Fruit fly (Drosophila melanogaster) whole organism, wandering third instar larva: ENCODE data around the gene mus301.

Experiments used
- Abd-B ChIP-seq: fragments of >200 bp; optimal IDR thresholded peaks from 2 replicates; lab custom pipeline; 2017; ENCODE audit warnings: missing biosample characterization, missing genetic modification characterization
- CG32264 ChIP-seq: fragments of 200-800 bp; sonication (Bioruptor generic); optimal IDR thresholded peaks from 2 replicates; lab custom pipeline; 2016; ENCODE audit warnings: missing biosample characterization, missing genetic modification characterization
- CG9705 ChIP-seq: fragments of 200-800 bp; sonication (Bioruptor generic); optimal IDR thresholded peaks from 2 replicates; lab custom pipeline; 2018; ENCODE audit warnings: missing biosample characterization, mild to moderate bottlenecking, missing genetic modification characterization
- Dfd ChIP-seq: fragments of >200 bp; optimal IDR thresholded peaks from 2 replicates; lab custom pipeline; 2017; ENCODE audit warnings: missing biosample characterization, missing genetic modification characterization
- Dif ChIP-seq: fragments of 200-275, 200-300 bp; sonication (Bioruptor generic); optimal IDR thresholded peaks from 2 replicates; lab custom pipeline; 2018; ENCODE audit warnings: missing biosample characterization, missing genetic modification characterization; ENCODE audit not compliant: partially characterized antibody
- GATAd ChIP-seq: sonication (Bioruptor generic); optimal IDR thresholded peaks from 2 replicates; lab custom pipeline; 2016; ENCODE audit warnings: missing biosample characterization, missing genetic modification characterization
- HLH106 ChIP-seq: fragments of 200-800 bp; optimal IDR thresholded peaks from 3 replicates; lab custom pipeline; 2019; ENCODE audit warnings: missing biosample characterization, mild to moderate bottlenecking, missing genetic modification characterization, moderate library complexity
- Hnf4 ChIP-seq: fragments of 200-800 bp; sonication (Bioruptor generic); optimal IDR thresholded peaks from 2 replicates; lab custom pipeline; 2016; ENCODE audit warnings: missing biosample characterization, mild to moderate bottlenecking, missing genetic modification characterization
- Hr78 ChIP-seq: fragments of >200 bp; optimal IDR thresholded peaks from 2 replicates; lab custom pipeline; 2017; ENCODE audit warnings: missing biosample characterization, missing genetic modification characterization
- Hr83 ChIP-seq: fragments of 200-300 bp; sonication (Bioruptor generic); optimal IDR thresholded peaks from 2 replicates; lab custom pipeline; 2016; ENCODE audit warnings: missing biosample characterization, mild to moderate bottlenecking, missing genetic modification characterization, moderate library complexity; ENCODE audit not compliant: poor library complexity, severe bottlenecking
- Jra ChIP-seq: sonication (Bioruptor generic); optimal IDR thresholded peaks from 2 replicates; lab custom pipeline; 2016; ENCODE audit warnings: missing biosample characterization, missing genetic modification characterization
- Mio ChIP-seq: sonication (Bioruptor generic); optimal IDR thresholded peaks from 2 replicates; lab custom pipeline; 2016; ENCODE audit warnings: missing biosample characterization, missing genetic modification characterization
- Myc ChIP-seq: fragments of >200 bp; optimal IDR thresholded peaks from 2 replicates; lab custom pipeline; 2017
- N ChIP-seq: fragments of >200 bp; optimal IDR thresholded peaks from 2 replicates; lab custom pipeline; 2018; ENCODE audit warnings: missing biosample characterization, missing external identifiers, missing genetic modification characterization
- OdsH ChIP-seq: fragments of 200-800 bp; sonication (Bioruptor generic); optimal IDR thresholded peaks from 2 replicates; lab custom pipeline; 2016; ENCODE audit warnings: missing biosample characterization, mild to moderate bottlenecking, missing genetic modification characterization
- Rel ChIP-seq, 2 experiments: fragments of 200-800 bp; sonication (Bioruptor generic) in 1 of 2; optimal IDR thresholded peaks; 2 replicates in 1 of 2; 3 replicates in 1 of 2; lab custom pipeline; 2016 to 2019; ENCODE audit warnings: mild to moderate bottlenecking in 2 of 2, missing biosample characterization in 2 of 2, missing genetic modification characterization in 2 of 2, moderate library complexity in 1 of 2
- Vsx2 ChIP-seq: fragments of 200-300, 225-300 bp; sonication (Bioruptor generic); optimal IDR thresholded peaks from 2 replicates; lab custom pipeline; 2018; ENCODE audit warnings: missing biosample characterization, missing genetic modification characterization; ENCODE audit not compliant: partially characterized antibody
- br ChIP-seq: fragments of 200-800 bp; sonication (Bioruptor generic); optimal IDR thresholded peaks from 2 replicates; lab custom pipeline; 2016; ENCODE audit warnings: missing biosample characterization, missing genetic modification characterization
- brk ChIP-seq: fragments of 200-800 bp; sonication (Bioruptor generic); optimal IDR thresholded peaks from 2 replicates; lab custom pipeline; 2016; ENCODE audit warnings: missing biosample characterization, mild to moderate bottlenecking, missing genetic modification characterization
- dl ChIP-seq, 2 experiments: fragments of 175-275, 200-275 bp in 1 of 2; fragments of 200-275 bp in 1 of 2; sonication (Bioruptor generic); optimal IDR thresholded peaks; lab custom pipeline; 2018; ENCODE audit warnings: mild to moderate bottlenecking in 2 of 2, missing biosample characterization in 2 of 2, missing genetic modification characterization in 2 of 2, moderate library complexity in 2 of 2; ENCODE audit not compliant: partially characterized antibody in 2 of 2, insufficient read depth in 1 of 2
- dmrt93B ChIP-seq: fragments of 200-800 bp; sonication (Bioruptor generic); optimal IDR thresholded peaks from 2 replicates; lab custom pipeline; 2018; ENCODE audit warnings: missing biosample characterization, mild to moderate bottlenecking, missing genetic modification characterization
- dsf ChIP-seq: sonication (Bioruptor generic); optimal IDR thresholded peaks from 2 replicates; lab custom pipeline; 2016; ENCODE audit warnings: missing biosample characterization, missing genetic modification characterization, borderline replicate concordance
- ey ChIP-seq: fragments of 200-800 bp; sonication (Bioruptor generic); optimal IDR thresholded peaks from 2 replicates; lab custom pipeline; 2016; ENCODE audit warnings: missing biosample characterization, missing genetic modification characterization
- foxo ChIP-seq, 2 experiments: fragments of 200-800 bp; sonication (Bioruptor generic); optimal IDR thresholded peaks; 2 replicates in 1 of 2; 3 replicates in 1 of 2; lab custom pipeline; 2016 to 2017; ENCODE audit warnings: missing biosample characterization in 2 of 2, missing genetic modification characterization in 2 of 2
- fru ChIP-seq: fragments of 200-800 bp; sonication (Bioruptor generic); optimal IDR thresholded peaks from 3 replicates; lab custom pipeline; 2016; ENCODE audit warnings: missing biosample characterization, mild to moderate bottlenecking, missing genetic modification characterization
- h ChIP-seq: fragments of 200-800 bp; sonication (Bioruptor generic); optimal IDR thresholded peaks from 3 replicates; lab custom pipeline; 2016; ENCODE audit warnings: missing biosample characterization, mild to moderate bottlenecking, missing genetic modification characterization
- lola ChIP-seq: fragments of >200 bp; optimal IDR thresholded peaks from 2 replicates; lab custom pipeline; 2017; ENCODE audit warnings: missing biosample characterization, missing genetic modification characterization
- pan ChIP-seq: fragments of >200 bp; optimal IDR thresholded peaks from 2 replicates; lab custom pipeline; 2017
- psq ChIP-seq: fragments of 200-800 bp; sonication (Bioruptor generic); optimal IDR thresholded peaks from 3 replicates; lab custom pipeline; 2017; ENCODE audit warnings: missing biosample characterization, mild to moderate bottlenecking, missing genetic modification characterization, moderate library complexity
- rgr ChIP-seq: fragments of 200-800 bp; sonication (Bioruptor generic); optimal IDR thresholded peaks from 3 replicates; lab custom pipeline; 2016; ENCODE audit warnings: missing biosample characterization, mild to moderate bottlenecking, missing genetic modification characterization
- sage ChIP-seq: fragments of 200-800 bp; sonication (Bioruptor generic); optimal IDR thresholded peaks from 2 replicates; lab custom pipeline; 2016; ENCODE audit warnings: missing biosample characterization, mild to moderate bottlenecking, missing genetic modification characterization
- sv ChIP-seq: fragments of 200-800 bp; sonication (Bioruptor generic); optimal IDR thresholded peaks from 3 replicates; lab custom pipeline; 2016; ENCODE audit warnings: missing biosample characterization, missing genetic modification characterization
- tai ChIP-seq: sonication (Bioruptor generic); optimal IDR thresholded peaks from 2 replicates; lab custom pipeline; 2016; ENCODE audit warnings: missing biosample characterization, missing genetic modification characterization
- usp ChIP-seq: fragments of >200 bp; optimal IDR thresholded peaks from 2 replicates; lab custom pipeline; 2017; ENCODE audit warnings: missing biosample characterization, missing genetic modification characterization
- woc ChIP-seq: sonication (Bioruptor generic); optimal IDR thresholded peaks from 2 replicates; lab custom pipeline; 2016; ENCODE audit warnings: missing biosample characterization, mild to moderate bottlenecking, missing genetic modification characterization

Gene mus301

DNA sequence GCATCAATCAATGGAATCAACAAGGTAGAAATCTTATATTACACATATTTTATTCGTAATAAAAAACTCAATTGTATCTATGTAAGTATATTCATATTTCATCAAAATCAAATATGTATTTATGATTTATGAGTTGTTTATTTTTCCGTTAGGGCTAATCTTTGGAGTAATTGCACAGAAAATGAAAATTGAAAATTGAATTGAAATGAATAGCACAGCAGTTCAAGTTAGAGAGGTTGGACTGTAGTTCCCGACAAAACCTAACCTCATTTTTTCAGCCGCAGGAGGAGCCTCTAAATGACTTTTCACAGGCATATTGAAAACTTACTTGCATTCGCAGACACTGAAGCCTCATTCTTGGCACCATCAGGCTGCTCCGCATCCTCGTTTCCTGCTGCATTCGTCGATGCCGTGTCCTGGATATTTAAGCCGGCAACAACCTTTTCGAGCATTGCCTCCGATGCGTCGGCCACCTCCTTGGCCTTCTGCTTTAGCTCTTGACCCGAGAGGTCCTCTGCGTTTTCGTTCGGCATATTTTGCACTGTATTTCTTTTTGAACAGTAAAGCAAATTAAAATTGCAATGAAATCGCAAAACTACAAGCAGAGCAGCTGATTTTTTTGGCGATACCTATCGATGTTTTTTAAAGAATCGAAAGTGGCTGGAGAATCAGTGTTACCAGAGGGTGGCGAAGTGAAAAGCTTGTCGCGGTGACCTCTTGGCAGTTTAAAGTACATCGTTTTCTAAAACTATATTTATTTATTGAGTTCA lies 40.4 kb downstream of the mus301 start, which contains the start of gene Nmt:
Nmt (minus strand) TSS at position 635 of the 770 bp plus-strand sequence.
- TF ChIP-seq CG9705 (GFP tag; lab: Kevin White, UChicago): no peak
- TF ChIP-seq OdsH: peak; percentile 49
- TF ChIP-seq woc (GFP tag; lab: Kevin White, UChicago): peak; percentile 52
- peak in 1 of 2 experiments; percentile 58 for TF ChIP-seq foxo (GFP tag; optimal IDR thresholded peaks at IDR 0.05; lab: Kevin White, UChicago)
- TF ChIP-seq brk (GFP tag; lab: Kevin White, UChicago): no peak
- peak; percentile 24 for TF ChIP-seq ey (GFP tag; lab: Kevin White, UChicago)
- peak; percentile 30 for TF ChIP-seq psq (GFP tag; lab: Kevin White, UChicago)
- peak; percentile 1 for TF ChIP-seq h (GFP tag; lab: Kevin White, UChicago)
- peak; percentile 44 for TF ChIP-seq rgr (GFP tag; lab: Kevin White, UChicago)
- TF ChIP-seq Myc (lab: Kevin White, UChicago): no peak
- peak; percentile 44 for TF ChIP-seq Hr83 (GFP tag; lab: Kevin White, UChicago)

DNA sequence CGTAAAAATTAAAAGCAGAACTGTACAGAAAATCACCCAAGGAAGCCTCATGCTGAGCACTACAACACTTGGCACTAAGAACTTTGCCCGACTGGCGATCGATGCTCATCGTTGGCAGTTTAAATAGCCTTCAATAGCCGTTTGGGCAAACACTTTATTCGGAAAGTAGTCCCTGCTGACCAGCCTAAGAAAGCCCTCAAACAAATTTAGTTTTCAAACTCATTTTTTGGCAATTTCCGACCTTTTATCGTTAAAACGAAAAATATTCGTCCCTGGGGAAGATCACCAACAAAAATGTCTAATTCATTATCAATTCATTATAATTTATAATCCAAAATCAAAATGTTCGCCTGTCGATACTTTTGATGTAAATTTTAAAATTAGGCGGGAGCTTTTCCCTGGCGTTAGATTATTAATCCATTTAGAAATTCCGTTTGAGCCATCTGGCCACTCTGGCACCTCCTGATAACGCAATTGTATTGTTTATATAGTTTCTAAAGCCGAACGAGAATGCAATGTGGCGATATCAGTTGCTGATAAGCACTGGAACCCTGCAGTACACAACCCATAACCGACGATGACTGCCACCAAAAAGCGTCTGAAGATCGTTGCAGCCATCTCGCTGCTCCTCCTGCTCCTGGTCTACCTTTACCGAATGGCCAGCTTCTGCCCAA lies 43.0 kb downstream of the mus301 start, which contains the start of the genes mthl7 and Uxs:
mthl7 (minus strand) TSS at position 51 of the 674 bp plus-strand sequence.
Uxs (plus strand) TSS at position 460 of the 674 bp plus-strand sequence.
- TF ChIP-seq dsf (GFP tag; lab: Kevin White, UChicago) (no peak), brk (GFP tag; lab: Kevin White, UChicago) (no peak), Hr78 (GFP tag; lab: Kevin White, UChicago) (no peak), h (GFP tag; lab: Kevin White, UChicago) (no peak), Rel (GFP tag; optimal IDR thresholded peaks at IDR 0.05; lab: Kevin White, UChicago) (no peak), Rel (tag; optimal IDR thresholded peaks at IDR 0.05; lab: Kevin White, UChicago) (no peak), Jra (GFP tag; lab: Kevin White, UChicago) (no peak), Dif (GFP tag; lab: Kevin White, UChicago) (no peak), dmrt93B (no peak), GATAd (GFP tag; lab: Kevin White, UChicago) (no peak), woc (GFP tag; lab: Kevin White, UChicago) (no peak), Myc (lab: Kevin White, UChicago) (no peak), sv (no peak), Mio (GFP tag; lab: Kevin White, UChicago) (no peak), psq (GFP tag; lab: Kevin White, UChicago) (no peak), OdsH (no peak), foxo (GFP tag; optimal IDR thresholded peaks at IDR 0.05; lab: Kevin White, UChicago) (no peak), Dfd (no peak), CG32264 (no peak)

DNA sequence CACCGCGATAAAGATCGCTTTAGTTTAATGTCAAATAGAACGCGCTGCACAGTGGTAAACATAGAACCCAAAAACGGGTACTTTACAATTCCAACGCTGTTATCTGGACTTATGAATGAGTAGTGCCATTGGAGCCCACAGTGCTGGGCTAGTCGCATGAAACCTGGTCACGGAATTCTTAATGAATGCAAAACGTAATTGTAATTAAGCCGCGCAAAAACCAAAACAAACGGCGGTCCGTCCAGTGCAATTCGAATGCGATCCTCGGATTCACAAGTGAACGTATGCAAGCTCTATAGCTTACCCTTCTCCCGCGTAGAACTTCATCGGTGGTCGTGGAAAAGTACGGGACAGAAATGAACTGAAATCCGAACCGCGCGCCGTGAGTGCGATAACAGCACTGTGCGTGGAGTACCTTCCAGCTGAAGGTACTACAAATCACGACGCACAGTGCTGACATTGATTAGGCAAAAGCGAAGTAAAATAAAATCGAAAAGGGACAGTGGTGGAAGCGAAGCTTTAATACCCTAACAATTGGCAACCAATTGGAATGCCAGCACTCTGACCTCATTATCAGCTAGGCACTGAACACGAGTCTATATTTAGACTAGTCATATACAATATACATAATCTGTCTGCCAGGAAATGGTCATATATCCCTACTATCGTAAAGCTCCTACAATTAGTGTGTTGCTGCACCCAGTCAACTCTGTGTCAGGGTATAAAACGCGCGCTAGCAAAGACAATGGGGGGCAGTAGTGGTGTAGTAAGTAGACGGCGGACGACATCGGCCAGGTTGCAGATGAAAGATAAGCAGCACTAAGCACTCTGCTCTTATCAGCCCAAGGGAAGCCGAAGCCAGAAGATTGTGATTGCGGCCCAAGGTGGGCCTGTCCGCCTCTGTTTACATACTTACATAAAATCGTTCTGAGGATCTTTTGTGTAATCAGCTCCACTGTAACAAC lies 47.9 kb downstream of the mus301 start:
- no peak for TF ChIP-seq dsf (GFP tag; lab: Kevin White, UChicago)
- TF ChIP-seq pan (lab: Kevin White, UChicago): no peak
- no peak for TF ChIP-seq Dif (GFP tag; lab: Kevin White, UChicago)
- no peak for TF ChIP-seq Myc (lab: Kevin White, UChicago)
- TF ChIP-seq psq (GFP tag; lab: Kevin White, UChicago): peak; percentile 45
- TF ChIP-seq Vsx2: no peak
- no peak for TF ChIP-seq sage (GFP tag; lab: Kevin White, UChicago)
- no peak for TF ChIP-seq CG32264
- TF ChIP-seq CG9705 (GFP tag; lab: Kevin White, UChicago): no peak
- TF ChIP-seq h (GFP tag; lab: Kevin White, UChicago): peak; percentile 88
- peak in 1 of 2 experiments; percentile 56 for TF ChIP-seq foxo (GFP tag; optimal IDR thresholded peaks at IDR 0.05; lab: Kevin White, UChicago)
- no peak for TF ChIP-seq Hr78 (GFP tag; lab: Kevin White, UChicago)
- no peak for TF ChIP-seq Rel (GFP tag; optimal IDR thresholded peaks at IDR 0.05; lab: Kevin White, UChicago)
- TF ChIP-seq Rel (tag; optimal IDR thresholded peaks at IDR 0.05; lab: Kevin White, UChicago): no peak
- peak; percentile 50 for TF ChIP-seq Hnf4 (GFP tag; lab: Kevin White, UChicago)
- peak; percentile 60 for TF ChIP-seq sv
- peak; percentile 68 for TF ChIP-seq Jra (GFP tag; lab: Kevin White, UChicago)
- TF ChIP-seq usp (GFP tag; lab: Kevin White, UChicago): no peak
- no peak for TF ChIP-seq dl (GFP tag; optimal IDR thresholded peaks at IDR 0.05; lab: Kevin White, UChicago; ENCODE audit: insufficient read depth in 1 of 2, partially characterized antibody in 2 of 2)
- TF ChIP-seq brk (GFP tag; lab: Kevin White, UChicago): no peak
- peak; percentile 62 for TF ChIP-seq ey (GFP tag; lab: Kevin White, UChicago)
- no peak for TF ChIP-seq lola (GFP tag; lab: Kevin White, UChicago)
- peak; percentile 28 for TF ChIP-seq HLH106 (tag; lab: Kevin White, UChicago)
- TF ChIP-seq rgr (GFP tag; lab: Kevin White, UChicago): peak; percentile 47
- TF ChIP-seq fru (GFP tag; lab: Kevin White, UChicago): peak; percentile 85
- TF ChIP-seq Dfd: no peak
- TF ChIP-seq Mio (GFP tag; lab: Kevin White, UChicago): no peak
- no peak for TF ChIP-seq Hr83 (GFP tag; lab: Kevin White, UChicago)
- TF ChIP-seq N (GFP tag; lab: Kevin White, UChicago): no peak
- TF ChIP-seq br (GFP tag; lab: Kevin White, UChicago): peak; percentile 56
- TF ChIP-seq OdsH: peak; percentile 26
- TF ChIP-seq Abd-B (GFP tag; lab: Kevin White, UChicago): no peak
- TF ChIP-seq tai (GFP tag; lab: Kevin White, UChicago): no peak
- TF ChIP-seq woc (GFP tag; lab: Kevin White, UChicago): peak; percentile 50
